Fruit fly (Drosophila melanogaster): ENCODE measurements around the gene CtBP.

CtBP gene

dm6 chr3R:13032323-13032722, 20.9 kb downstream of the CtBP start, which contains the start of gene ry:
Gene ry, plus strand, starts transcription at chr3R:13032528.
- TF ChIP-seq usp (GFP tag; optimal IDR thresholded peaks at IDR 0.05) (no peak), CG8478 (optimal IDR thresholded peaks at IDR 0.05) (no peak), EcR (GFP tag; optimal IDR thresholded peaks at IDR 0.05) (no peak), pan (optimal IDR thresholded peaks at IDR 0.05) (no peak), Dll (optimal IDR thresholded peaks at IDR 0.05) (no peak)

DNA sequence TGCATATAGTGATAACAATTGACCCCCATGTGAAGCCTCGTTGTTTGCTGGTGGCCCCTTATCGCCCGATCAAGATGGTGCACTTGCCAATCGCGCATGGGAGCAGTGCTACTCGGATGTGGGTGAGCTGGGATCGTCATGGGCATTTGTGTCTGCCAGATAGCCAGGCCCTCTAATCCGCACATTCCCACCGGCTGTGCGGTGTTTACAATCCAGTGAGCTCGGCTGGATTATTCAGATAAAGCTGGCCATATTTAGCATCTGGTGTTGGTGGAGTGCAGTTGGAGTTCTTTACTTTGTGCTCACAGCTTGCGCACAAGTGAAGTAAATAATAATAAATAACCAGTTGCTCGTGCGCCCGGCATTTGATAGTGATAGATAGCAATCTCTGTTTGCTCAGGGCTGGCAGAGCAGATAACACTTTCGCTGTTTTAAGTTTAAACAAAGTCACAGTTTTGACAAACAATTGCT, 21.6 kb downstream of the CtBP start:
- TF ChIP-seq usp (GFP tag; optimal IDR thresholded peaks at IDR 0.05) (no peak), Dll (optimal IDR thresholded peaks at IDR 0.05) (no peak), CG8478 (optimal IDR thresholded peaks at IDR 0.05) (no peak), psq (optimal IDR thresholded peaks at IDR 0.05) (no peak), pan (optimal IDR thresholded peaks at IDR 0.05) (no peak), EcR (GFP tag; optimal IDR thresholded peaks at IDR 0.05) (no peak)

- TF ChIP-seq pan (optimal IDR thresholded peaks at IDR 0.05) (no peak), CG8478 (optimal IDR thresholded peaks at IDR 0.05) (no peak), EcR (GFP tag; optimal IDR thresholded peaks at IDR 0.05) (no peak), psq (optimal IDR thresholded peaks at IDR 0.05) (no peak), usp (GFP tag; optimal IDR thresholded peaks at IDR 0.05) (no peak), Dll (optimal IDR thresholded peaks at IDR 0.05) (no peak)
Measured at dm6 chr3R:13033670-13034069, 22.2 kb downstream of the CtBP start.

DNA sequence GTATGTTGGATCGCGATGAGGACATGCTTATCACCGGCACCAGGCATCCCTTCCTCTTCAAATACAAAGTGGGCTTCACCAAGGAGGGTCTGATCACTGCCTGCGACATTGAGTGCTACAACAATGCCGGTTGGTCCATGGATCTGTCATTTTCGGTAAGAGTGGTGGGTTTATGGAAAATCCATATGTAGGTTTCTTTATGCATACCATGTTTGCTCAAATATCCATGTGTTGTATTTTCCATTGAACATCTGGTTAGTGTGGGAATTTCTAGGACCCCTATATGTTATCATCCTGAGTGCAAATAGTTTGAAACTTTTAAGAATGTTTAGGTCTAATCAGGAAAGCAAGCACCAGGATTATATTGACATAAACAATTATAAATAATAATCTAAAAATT, 24.6 kb downstream of the CtBP start:
- TF ChIP-seq CG8478 (optimal IDR thresholded peaks at IDR 0.05), result no peak
- TF ChIP-seq EcR (GFP tag; optimal IDR thresholded peaks at IDR 0.05), result no peak
- no peak for TF ChIP-seq pan (optimal IDR thresholded peaks at IDR 0.05)

DNA sequence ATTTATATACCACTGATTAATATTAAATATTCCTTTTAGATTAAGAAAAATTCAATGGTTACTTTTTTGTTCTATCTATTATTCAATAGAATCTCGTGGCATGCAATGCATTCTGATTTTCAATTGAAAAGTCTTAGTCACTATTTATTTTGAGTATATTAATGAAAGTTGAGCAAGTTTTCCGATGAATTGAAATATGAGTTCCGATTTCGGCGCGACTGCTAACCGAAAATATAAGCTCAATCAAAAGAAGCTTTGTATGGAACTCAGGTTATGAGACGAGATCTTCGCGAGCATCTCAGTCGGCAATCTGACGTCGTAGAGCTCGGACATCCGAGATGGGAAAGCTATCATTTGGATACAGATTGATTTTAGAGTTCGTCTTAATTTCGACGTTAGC, 26.6 kb downstream of the CtBP start, which contains the start of gene CG11668:
CG11668 (plus strand) TSS at position 301 of the 400 bp plus-strand sequence.
- TF ChIP-seq Dll (optimal IDR thresholded peaks at IDR 0.05), result no peak
- no peak for TF ChIP-seq usp (GFP tag; optimal IDR thresholded peaks at IDR 0.05)
- TF ChIP-seq pan (optimal IDR thresholded peaks at IDR 0.05), result no peak
- TF ChIP-seq psq (optimal IDR thresholded peaks at IDR 0.05), result no peak
- TF ChIP-seq CG8478 (optimal IDR thresholded peaks at IDR 0.05), result no peak
- TF ChIP-seq EcR (GFP tag; optimal IDR thresholded peaks at IDR 0.05), result no peak

DNA sequence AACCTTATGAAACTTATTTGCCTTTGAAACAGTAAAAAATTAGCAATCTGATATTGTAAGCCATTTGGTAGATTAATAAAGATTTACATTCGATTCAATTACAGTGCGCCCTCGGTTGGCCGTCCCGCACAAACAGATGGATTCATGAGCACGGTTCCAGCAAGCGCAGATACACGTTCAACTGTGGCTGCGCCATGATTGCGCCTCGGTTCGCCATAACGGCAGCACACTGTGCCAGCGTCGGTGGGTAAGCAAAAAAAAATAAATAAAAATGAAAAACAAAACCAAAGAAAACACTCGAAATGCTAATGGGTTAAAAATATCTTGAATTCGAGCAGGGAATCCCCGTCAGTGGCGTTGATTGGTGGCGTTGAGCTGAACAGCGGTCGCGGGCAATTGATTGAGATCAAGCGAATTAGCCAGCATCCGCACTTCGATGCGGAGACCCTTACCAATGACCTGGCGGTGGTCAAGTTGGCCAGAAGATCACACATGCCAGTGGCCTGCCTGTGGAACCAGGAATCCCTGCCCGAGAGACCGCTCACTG, 27.7 kb downstream of the CtBP start:
- no peak for TF ChIP-seq psq (optimal IDR thresholded peaks at IDR 0.05)
- no peak for TF ChIP-seq EcR (GFP tag; optimal IDR thresholded peaks at IDR 0.05)
- TF ChIP-seq CG8478 (optimal IDR thresholded peaks at IDR 0.05), result no peak
- no peak for TF ChIP-seq Dll (optimal IDR thresholded peaks at IDR 0.05)
- no peak for TF ChIP-seq pan (optimal IDR thresholded peaks at IDR 0.05)
- no peak for TF ChIP-seq usp (GFP tag; optimal IDR thresholded peaks at IDR 0.05)

dm6 chr3R:13041750-13042149, 30.3 kb downstream of the CtBP start, which contains the start of gene CG11670:
Gene CG11670, plus strand, starts transcription at chr3R:13042050.
- TF ChIP-seq Dll (optimal IDR thresholded peaks at IDR 0.05), result no peak
- TF ChIP-seq psq (optimal IDR thresholded peaks at IDR 0.05), result no peak
- no peak for TF ChIP-seq EcR (GFP tag; optimal IDR thresholded peaks at IDR 0.05)
- TF ChIP-seq usp (GFP tag; optimal IDR thresholded peaks at IDR 0.05), result no peak

dm6 chr3R:13042258-13043032, 31.0 kb downstream of the CtBP start, which contains the start of gene snk:
Gene snk, minus strand, starts transcription at chr3R:13042770.
- TF ChIP-seq CG8478 (optimal IDR thresholded peaks at IDR 0.05) (no peak), Dll (optimal IDR thresholded peaks at IDR 0.05) (no peak), usp (GFP tag; optimal IDR thresholded peaks at IDR 0.05) (no peak), EcR (GFP tag; optimal IDR thresholded peaks at IDR 0.05) (no peak), psq (optimal IDR thresholded peaks at IDR 0.05) (no peak), pan (optimal IDR thresholded peaks at IDR 0.05) (no peak)

DNA sequence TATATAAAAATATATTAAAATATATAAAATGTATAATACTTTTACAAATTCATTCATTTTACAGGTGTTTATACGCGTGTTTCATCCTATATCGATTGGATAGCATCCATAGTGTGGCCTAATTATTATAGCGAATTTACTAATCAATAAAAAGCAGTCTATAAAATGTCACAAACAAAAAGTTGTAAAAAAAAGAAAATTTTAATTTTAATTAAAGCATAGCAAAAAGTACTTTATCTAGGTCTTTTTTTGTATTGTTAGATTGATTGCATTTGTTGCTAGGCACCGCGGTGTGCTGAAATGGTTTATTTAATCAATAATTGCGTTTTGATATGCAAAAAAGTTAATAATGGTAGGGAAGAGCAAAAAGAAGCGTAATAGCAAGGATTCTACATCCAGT, 32.4 kb downstream of the CtBP start, which contains the start of gene CG45122:
CG45122 (plus strand) TSS at position 301 of the 400 bp plus-strand sequence.
- TF ChIP-seq Dll (optimal IDR thresholded peaks at IDR 0.05) (no peak), psq (optimal IDR thresholded peaks at IDR 0.05) (no peak), pan (optimal IDR thresholded peaks at IDR 0.05) (no peak), usp (GFP tag; optimal IDR thresholded peaks at IDR 0.05) (no peak), CG8478 (optimal IDR thresholded peaks at IDR 0.05) (no peak), EcR (GFP tag; optimal IDR thresholded peaks at IDR 0.05) (no peak)

DNA sequence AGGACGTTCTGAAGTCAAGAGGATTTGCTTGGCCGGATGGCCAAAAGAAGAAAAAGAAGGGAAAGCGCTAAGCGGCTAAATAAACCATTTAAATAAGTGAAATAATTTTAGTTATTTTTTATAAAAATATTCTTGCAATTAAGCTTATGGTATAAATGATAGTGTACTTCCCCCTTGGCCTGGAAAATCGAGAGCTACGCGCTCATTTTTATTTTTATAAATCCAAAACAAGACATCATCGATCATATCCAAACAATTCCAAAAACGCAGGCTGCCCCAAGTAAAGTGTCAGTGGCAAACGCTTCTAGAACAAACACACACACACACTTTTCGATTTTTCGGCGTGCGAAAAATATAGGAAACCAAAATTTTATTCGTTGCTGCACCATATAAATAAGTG, 33.0 kb downstream of the CtBP start, which contains the start of gene Hsc70-2:
Hsc70-2 (plus strand) TSS at position 301 of the 400 bp plus-strand sequence.
- no peak for TF ChIP-seq CG8478 (optimal IDR thresholded peaks at IDR 0.05)
- no peak for TF ChIP-seq psq (optimal IDR thresholded peaks at IDR 0.05)
- no peak for TF ChIP-seq Dll (optimal IDR thresholded peaks at IDR 0.05)
- no peak for TF ChIP-seq pan (optimal IDR thresholded peaks at IDR 0.05)
- TF ChIP-seq EcR (GFP tag; optimal IDR thresholded peaks at IDR 0.05), result no peak
- TF ChIP-seq usp (GFP tag; optimal IDR thresholded peaks at IDR 0.05), result no peak

- TF ChIP-seq Dll (optimal IDR thresholded peaks at IDR 0.05) (no peak), usp (GFP tag; optimal IDR thresholded peaks at IDR 0.05) (no peak), psq (optimal IDR thresholded peaks at IDR 0.05) (no peak), pan (optimal IDR thresholded peaks at IDR 0.05) (no peak), CG8478 (optimal IDR thresholded peaks at IDR 0.05) (no peak), EcR (GFP tag; optimal IDR thresholded peaks at IDR 0.05) (no peak)
Measured at dm6 chr3R:13047431-13047830, 36.0 kb downstream of the CtBP start, which contains the start of gene CG31157. Gene CG31157, plus strand, starts transcription at chr3R:13047731.

DNA sequence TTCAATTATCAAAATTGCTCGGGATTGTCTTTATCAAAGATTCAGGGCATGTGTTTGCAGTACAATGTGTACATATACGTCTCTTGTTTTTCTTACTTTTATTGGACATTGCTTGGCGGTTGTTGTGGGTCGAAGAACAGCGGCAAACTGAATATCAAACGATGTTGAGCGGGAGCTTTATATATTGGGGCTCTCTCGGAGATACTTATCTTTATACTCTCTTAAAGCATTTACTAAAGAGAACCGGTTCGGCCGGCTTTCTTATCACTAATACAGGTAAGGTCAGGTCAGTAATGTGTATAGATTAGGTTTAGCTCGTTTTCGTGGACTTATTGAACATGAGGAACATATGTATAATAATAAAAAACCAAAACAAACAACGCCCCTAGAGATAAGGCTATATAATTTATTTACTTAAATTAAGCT, 39.9 kb downstream of the CtBP start, which contains the start of gene CG7966:
CG7966 (minus strand) TSS at position 156 of the 426 bp plus-strand sequence.
- no peak for TF ChIP-seq CG8478 (optimal IDR thresholded peaks at IDR 0.05)
- TF ChIP-seq EcR (GFP tag; optimal IDR thresholded peaks at IDR 0.05), result no peak
- no peak for TF ChIP-seq Dll (optimal IDR thresholded peaks at IDR 0.05)
- TF ChIP-seq psq (optimal IDR thresholded peaks at IDR 0.05), result no peak
- no peak for TF ChIP-seq usp (GFP tag; optimal IDR thresholded peaks at IDR 0.05)
- no peak for TF ChIP-seq pan (optimal IDR thresholded peaks at IDR 0.05)

Data from whole organism.